Worm (Caenorhabditis elegans) whole organism, midembryonic: ENCODE measurements around the gene ugt-19.
"Not testable (repeated sequence)": the region's sequence is repeated elsewhere in the genome, so short reads cannot be mapped to it uniquely, and the experiment has no call there.

Experiments
- cog-1 ChIP-seq: sonication (generic microtip); optimal IDR thresholded peaks from 2 replicates; lab custom pipeline; 2016; ENCODE audit warnings: missing genetic modification characterization, missing compliant biosample characterization
- tab-1 ChIP-seq: fragments of 200-800 bp; sonication (Bioruptor generic); IDR thresholded peaks from 2 replicates; pipeline ENCODE4 v1.3.6; 2022; ENCODE audit warnings: missing genetic modification characterization, missing compliant biosample characterization

ce11 chrIV:6033539-6033938 lies 46.2 kb downstream of the ugt-19 start, which contains the start of gene pqn-22:
- TF ChIP-seq cog-1 (tag; lab: Kevin White, UChicago); tab-1: not testable (repeated sequence)
